Fruit fly (Drosophila melanogaster) whole organism, embryonic: ENCODE results near the gene Dhpr.

Source experiments
- Abd-B ChIP-seq: fragments of 200-800 bp; sonication (Bioruptor generic); optimal IDR thresholded peaks from 2 replicates; lab custom pipeline; 2018; ENCODE audit warnings: missing biosample characterization, mild to moderate bottlenecking, missing genetic modification characterization, moderate library complexity
- CG11456 ChIP-seq: fragments of 200-800 bp; sonication (Bioruptor generic); IDR thresholded peaks from 3 replicates; pipeline ENCODE4 v1.3.6; 2022; ENCODE audit warnings: missing biosample characterization, missing genetic modification characterization
- CG12236 ChIP-seq: fragments of 200-800 bp; sonication (Bioruptor generic); optimal IDR thresholded peaks from 2 replicates; lab custom pipeline; 2016; ENCODE audit warnings: missing biosample characterization, missing genetic modification characterization
- CG1233 ChIP-seq: fragments of 200-800 bp; sonication (Bioruptor generic); optimal IDR thresholded peaks from 4 replicates; lab custom pipeline; 2018; ENCODE audit warnings: missing biosample characterization, mild to moderate bottlenecking, missing genetic modification characterization
- CG12659 ChIP-seq: fragments of 200-800 bp; sonication (Bioruptor generic); optimal IDR thresholded peaks from 3 replicates; lab custom pipeline; 2017; ENCODE audit warnings: mild to moderate bottlenecking, missing biosample characterization, missing genetic modification reagents, missing genetic modification characterization
- CG13424 ChIP-seq: fragments of 200-800 bp; sonication (Bioruptor generic); optimal IDR thresholded peaks from 2 replicates; lab custom pipeline; 2019; ENCODE audit warnings: missing biosample characterization, mild to moderate bottlenecking, missing genetic modification characterization, moderate library complexity
- CG13894 ChIP-seq: fragments of 200-800 bp; sonication (Bioruptor generic); optimal IDR thresholded peaks from 3 replicates; lab custom pipeline; 2018; ENCODE audit warnings: missing biosample characterization, mild to moderate bottlenecking, missing genetic modification characterization, moderate library complexity
- CG14441 ChIP-seq: fragments of 200-800 bp; sonication (Bioruptor generic); IDR thresholded peaks from 2 replicates; pipeline ENCODE4 v1.3.6; 2022; ENCODE audit warnings: missing biosample characterization, missing genetic modification characterization
- CG14710 ChIP-seq: fragments of 200-800 bp; sonication (Bioruptor generic); optimal IDR thresholded peaks from 3 replicates; lab custom pipeline; 2019; ENCODE audit warnings: missing biosample characterization, mild to moderate bottlenecking, missing genetic modification characterization, moderate library complexity
- CG15479 ChIP-seq: fragments of 200-800 bp; sonication (Bioruptor generic); optimal IDR thresholded peaks from 3 replicates; lab custom pipeline; 2019; ENCODE audit warnings: missing biosample characterization, mild to moderate bottlenecking, missing genetic modification characterization, moderate library complexity
- CG16813 ChIP-seq: fragments of 200-800 bp; sonication (Bioruptor generic); IDR thresholded peaks from 3 replicates; pipeline ENCODE4 v1.3.6; 2022; ENCODE audit warnings: missing biosample characterization, missing genetic modification characterization; ENCODE audit not compliant: partially characterized antibody
- CG17612 ChIP-seq: fragments of 200-800 bp; sonication (Bioruptor generic); IDR thresholded peaks from 2 replicates; pipeline ENCODE4 v1.3.6; 2022; ENCODE audit warnings: missing biosample characterization, missing genetic modification characterization
- CG17829 ChIP-seq: fragments of 200-800 bp; optimal IDR thresholded peaks from 2 replicates; lab custom pipeline; 2019; ENCODE audit warnings: missing biosample characterization, mild to moderate bottlenecking, missing genetic modification characterization, moderate library complexity
- CG18599 ChIP-seq: fragments of 200-800 bp; sonication (Bioruptor generic); optimal IDR thresholded peaks from 3 replicates; lab custom pipeline; 2017; ENCODE audit warnings: missing biosample characterization, missing genetic modification characterization, mild to moderate bottlenecking, moderate library complexity, missing genetic modification reagents
- CG2202 ChIP-seq: fragments of 200-800 bp; sonication (Bioruptor generic); optimal IDR thresholded peaks from 2 replicates; lab custom pipeline; 2018; ENCODE audit warnings: missing biosample characterization, mild to moderate bottlenecking, missing genetic modification characterization
- CG2678 ChIP-seq: fragments of 200-800 bp; sonication (Bioruptor generic); optimal IDR thresholded peaks from 3 replicates; lab custom pipeline; 2019; ENCODE audit warnings: missing biosample characterization, mild to moderate bottlenecking, missing genetic modification characterization, moderate library complexity
- CG30403 ChIP-seq: fragments of 200-800 bp; sonication (Bioruptor generic); optimal IDR thresholded peaks from 3 replicates; lab custom pipeline; 2016; ENCODE audit warnings: missing biosample characterization, missing genetic modification characterization
- CG4404 ChIP-seq: fragments of 200-800 bp; sonication (Bioruptor generic); IDR thresholded peaks from 2 replicates; pipeline ENCODE4 v1.3.6; 2022; ENCODE audit warnings: missing biosample characterization, missing genetic modification characterization
- CG6689 ChIP-seq: fragments of 200-800 bp; sonication (Bioruptor generic); IDR thresholded peaks from 2 replicates; pipeline ENCODE4 v1.3.6; 2022; ENCODE audit warnings: missing biosample characterization, missing genetic modification characterization
- CG7357 ChIP-seq: fragments of 200-800 bp; sonication (Bioruptor generic); IDR thresholded peaks from 3 replicates; pipeline ENCODE4 v1.3.6; 2022; ENCODE audit warnings: missing biosample characterization, missing genetic modification characterization
- CG7987 ChIP-seq: fragments of 200-800 bp; sonication (Bioruptor generic); optimal IDR thresholded peaks from 2 replicates; lab custom pipeline; 2018; ENCODE audit warnings: missing biosample characterization, mild to moderate bottlenecking, missing genetic modification characterization, moderate library complexity
- Deaf1 ChIP-seq: fragments of 200-800 bp; optimal IDR thresholded peaks from 3 replicates; lab custom pipeline; 2019; ENCODE audit warnings: missing biosample characterization, mild to moderate bottlenecking, missing genetic modification characterization, moderate library complexity
- Dip2 ChIP-seq: fragments of 200-800 bp; sonication (Bioruptor generic); IDR thresholded peaks from 2 replicates; pipeline ENCODE4 v1.3.6; 2022; ENCODE audit warnings: missing biosample characterization, missing genetic modification characterization
- Doc2 ChIP-seq: fragments of 200-800 bp; sonication (Bioruptor generic); IDR thresholded peaks from 2 replicates; pipeline ENCODE4 v1.3.6; 2022; ENCODE audit warnings: missing biosample characterization, missing genetic modification characterization
- H15 ChIP-seq: fragments of 200-800 bp; sonication (Bioruptor generic); IDR thresholded peaks from 3 replicates; pipeline ENCODE4 v1.3.6; 2022; ENCODE audit warnings: missing biosample characterization, missing genetic modification characterization
- HLH3B ChIP-seq: fragments of 200-800 bp; sonication (Bioruptor generic); IDR thresholded peaks from 2 replicates; pipeline ENCODE4 v1.3.6; 2022; ENCODE audit warnings: missing biosample characterization, missing genetic modification characterization
- HmgZ ChIP-seq: fragments of 200-800 bp; sonication (Bioruptor generic); optimal IDR thresholded peaks from 2 replicates; lab custom pipeline; 2018; ENCODE audit warnings: missing biosample characterization, mild to moderate bottlenecking, missing genetic modification characterization
- NC2α ChIP-seq: fragments of 200-800 bp; sonication (Bioruptor generic); optimal IDR thresholded peaks from 2 replicates; lab custom pipeline; 2016; ENCODE audit warnings: missing biosample characterization, missing genetic modification characterization
- Neu2 ChIP-seq: fragments of 200-800 bp; sonication (Bioruptor generic); optimal IDR thresholded peaks from 3 replicates; lab custom pipeline; 2016; ENCODE audit warnings: missing biosample characterization, missing genetic modification characterization, borderline replicate concordance
- Ssrp ChIP-seq: fragments of 200-800 bp; sonication (Bioruptor generic); optimal IDR thresholded peaks from 2 replicates; lab custom pipeline; 2018; ENCODE audit warnings: missing biosample characterization, mild to moderate bottlenecking, missing genetic modification characterization, moderate library complexity
- ato ChIP-seq: fragments of 200-800 bp; sonication (Bioruptor generic); IDR thresholded peaks from 2 replicates; pipeline ENCODE4 v1.3.6; 2022; ENCODE audit warnings: missing biosample characterization, missing genetic modification characterization; ENCODE audit not compliant: partially characterized antibody
- bcd ChIP-seq: fragments of 200-800 bp; sonication (Bioruptor generic); optimal IDR thresholded peaks from 2 replicates; lab custom pipeline; 2017; ENCODE audit warnings: missing biosample characterization, mild to moderate bottlenecking, missing genetic modification characterization
- bowl ChIP-seq: fragments of 200-800 bp; sonication (Bioruptor generic); IDR thresholded peaks from 2 replicates; pipeline ENCODE4 v1.3.6; 2022; ENCODE audit warnings: missing biosample characterization, missing genetic modification characterization
- chn ChIP-seq: fragments of 200-800 bp; sonication (Bioruptor generic); optimal IDR thresholded peaks from 2 replicates; lab custom pipeline; 2016; ENCODE audit warnings: missing biosample characterization, missing genetic modification characterization
- cwo ChIP-seq: fragments of 200-800 bp; sonication (Bioruptor generic); optimal IDR thresholded peaks from 3 replicates; lab custom pipeline; 2017; ENCODE audit warnings: missing biosample characterization, missing genetic modification characterization, mild to moderate bottlenecking, moderate library complexity, missing genetic modification reagents
- dm ChIP-seq: fragments of 200-800 bp; sonication (Bioruptor generic); optimal IDR thresholded peaks from 3 replicates; lab custom pipeline; 2016; ENCODE audit warnings: missing biosample characterization, missing genetic modification characterization
- esg ChIP-seq: fragments of 200-800 bp; sonication (Bioruptor generic); conservative IDR thresholded peaks from 2 replicates; pipeline ENCODE4 v1.3.6; 2022; ENCODE audit warnings: missing biosample characterization, missing genetic modification characterization
- gce ChIP-seq: fragments of 200-800 bp; sonication (Bioruptor generic); IDR thresholded peaks from 3 replicates; pipeline ENCODE4 v1.3.6; 2022; ENCODE audit warnings: missing biosample characterization, missing genetic modification characterization
- gcm ChIP-seq: fragments of 200-800 bp; sonication (Bioruptor generic); optimal IDR thresholded peaks from 2 replicates; lab custom pipeline; 2019; ENCODE audit warnings: missing biosample characterization, mild to moderate bottlenecking, missing genetic modification characterization, moderate library complexity
- gfzf ChIP-seq: fragments of 200-800 bp; sonication (Bioruptor generic); optimal IDR thresholded peaks from 2 replicates; lab custom pipeline; 2016; ENCODE audit warnings: missing biosample characterization, mild to moderate bottlenecking, missing genetic modification characterization, moderate library complexity
- grn ChIP-seq: fragments of 200-800 bp; sonication (Bioruptor generic); optimal IDR thresholded peaks from 3 replicates; lab custom pipeline; 2017; ENCODE audit warnings: missing biosample characterization, missing genetic modification characterization
- gsb ChIP-seq: fragments of 200-800 bp; sonication (Bioruptor generic); IDR thresholded peaks from 2 replicates; pipeline ENCODE4 v1.3.6; 2022; ENCODE audit warnings: missing biosample characterization, missing genetic modification characterization
- mam ChIP-seq: fragments of 200-800 bp; sonication (Bioruptor generic); optimal IDR thresholded peaks from 3 replicates; lab custom pipeline; 2016; ENCODE audit warnings: missing biosample characterization, missing genetic modification characterization
- mirr ChIP-seq: fragments of 200-800 bp; sonication (Bioruptor generic); optimal IDR thresholded peaks from 3 replicates; lab custom pipeline; 2018; ENCODE audit warnings: missing biosample characterization, mild to moderate bottlenecking, missing genetic modification characterization
- pho ChIP-seq: fragments of 200-800 bp; sonication (Bioruptor generic); optimal IDR thresholded peaks from 2 replicates; lab custom pipeline; 2016; ENCODE audit warnings: missing biosample characterization, missing genetic modification characterization
- sens-2 ChIP-seq: fragments of 200-800 bp; sonication (Bioruptor generic); IDR thresholded peaks from 2 replicates; pipeline ENCODE4 v1.3.6; 2022; ENCODE audit warnings: missing biosample characterization, missing genetic modification characterization
- ssp ChIP-seq: fragments of 200-800 bp; sonication (Bioruptor generic); IDR thresholded peaks from 2 replicates; pipeline ENCODE4 v1.3.6; 2022; ENCODE audit warnings: missing biosample characterization, missing genetic modification characterization
- stc ChIP-seq: fragments of 200-800 bp; sonication (Bioruptor generic); IDR thresholded peaks from 2 replicates; pipeline ENCODE4 v1.3.6; 2022; ENCODE audit warnings: missing biosample characterization, missing genetic modification characterization
- tll ChIP-seq, 2 experiments: fragments of 200-800 bp in 1 of 2; fragments of >200 bp in 1 of 2; sonication (Bioruptor generic) in 1 of 2; optimal IDR thresholded peaks; 2 replicates each; lab custom pipeline; 2017 to 2019; ENCODE audit warnings: missing biosample characterization in 2 of 2, missing genetic modification characterization in 2 of 2, mild to moderate bottlenecking in 1 of 2, moderate library complexity in 1 of 2
- zen ChIP-seq: fragments of 200-800 bp; sonication (Bioruptor generic); optimal IDR thresholded peaks from 3 replicates; lab custom pipeline; 2018; ENCODE audit warnings: missing biosample characterization, mild to moderate bottlenecking, missing genetic modification characterization, moderate library complexity

Dhpr gene

DNA sequence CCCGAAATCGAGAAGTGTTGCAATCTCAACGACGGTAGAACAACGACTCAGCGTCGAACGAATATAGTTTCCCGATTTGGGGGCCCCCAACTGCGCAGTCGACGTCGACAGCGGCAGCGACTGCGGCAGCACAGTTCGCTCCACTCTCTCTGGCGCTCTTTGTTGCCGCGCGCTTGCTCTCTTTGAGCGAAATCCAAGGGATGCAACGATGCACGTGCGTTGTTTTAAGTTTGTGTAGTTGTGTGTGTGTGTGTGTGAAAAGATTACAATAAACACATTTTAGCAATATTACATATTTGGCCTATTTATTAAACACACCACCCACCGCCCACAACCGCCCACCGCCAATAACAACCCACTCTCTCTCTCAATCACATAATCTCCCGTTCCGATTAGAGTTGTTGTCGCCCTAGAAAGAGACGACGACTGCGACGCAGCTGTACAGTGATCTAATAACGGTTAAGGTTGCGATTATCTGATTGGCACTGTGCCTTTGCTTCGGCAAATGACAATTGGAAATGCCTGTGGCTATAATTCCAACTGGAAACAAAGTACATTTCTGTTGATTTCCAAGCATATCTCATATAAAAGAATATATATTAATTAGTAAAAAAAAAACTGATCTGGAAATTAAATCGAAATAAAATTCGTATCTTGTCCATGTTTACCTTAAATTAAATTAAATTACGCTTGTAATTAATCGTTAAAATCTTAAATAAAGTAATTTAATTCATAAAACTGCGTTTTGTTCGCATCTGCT is 8.9 kb upstream of the Dhpr start (continued):
- TF ChIP-seq chn (no peak), HmgZ (tag; lab: Kevin White, UChicago) (no peak), HLH3B (GFP tag; lab: Robert Waterston, UW) (no peak), CG30403 (peak; percentile 49), mam (GFP tag; lab: Kevin White, UChicago) (no peak), CG16813 (GFP tag; lab: Robert Waterston, UW) (no peak), stc (0 out of 2 replicates have a peak, but pooled peaks have one; percentile 35), CG15479 (no peak), zen (tag; lab: Kevin White, UChicago) (peak; percentile 65), Doc2 (GFP tag; lab: Robert Waterston, UW) (no peak), CG17829 (tag; lab: Kevin White, UChicago) (no peak), tll (GFP tag; optimal IDR thresholded peaks at IDR 0.05; lab: Kevin White, UChicago) (no peak), CG1233 (GFP tag; lab: Kevin White, UChicago) (no peak), CG14710 (tag; lab: Kevin White, UChicago) (no peak), gce (GFP tag; lab: Robert Waterston, UW) (no peak), CG13424 (peak; percentile 21), CG7987 (GFP tag; lab: Kevin White, UChicago) (no peak), CG7357 (no peak), CG12236 (no peak), CG18599 (GFP tag; lab: Kevin White, UChicago) (peak; percentile 19), gsb (no peak), CG13894 (tag; lab: Kevin White, UChicago) (peak; percentile 100), gfzf (GFP tag; lab: Kevin White, UChicago) (no peak), sens-2 (GFP tag; lab: Robert Waterston, UW) (no peak), grn (GFP tag; lab: Kevin White, UChicago) (peak; percentile 75), CG2678 (no peak), gcm (GFP tag; lab: Kevin White, UChicago) (no peak), bowl (GFP tag; lab: Robert Waterston, UW) (no peak), CG12659 (no peak), Dip2 (no peak), ssp (GFP tag; lab: Robert Waterston, UW) (no peak), NC2α (GFP tag; lab: Kevin White, UChicago) (no peak), CG17612 (GFP tag; lab: Robert Waterston, UW) (no peak), CG6689 (GFP tag; lab: Robert Waterston, UW) (no peak), CG2202 (tag; lab: Kevin White, UChicago) (no peak), Abd-B (GFP tag; lab: Kevin White, UChicago) (no peak), cwo (GFP tag; lab: Kevin White, UChicago) (peak; percentile 24), dm (no peak), bcd (GFP tag; lab: Kevin White, UChicago) (peak; percentile 12), Ssrp (peak; percentile 7), CG14441 (no peak), esg (no peak), pho (GFP tag; lab: Kevin White, UChicago) (no peak), CG4404 (GFP tag; lab: Robert Waterston, UW) (no peak), mirr (GFP tag; lab: Kevin White, UChicago) (peak; percentile 74), Neu2 (no peak), H15 (GFP tag; lab: Robert Waterston, UW) (no peak), ato (GFP tag; lab: Robert Waterston, UW) (no peak), CG11456 (GFP tag; lab: Robert Waterston, UW) (no peak), Deaf1 (peak; percentile 84)
